Worm (Caenorhabditis elegans) whole organism, L3 larva: Measurements from ENCODE around the gene ilys-5.

ENCODE experiments used
- R02D3.7 ChIP-seq: fragments of 150-350 bp; optimal IDR thresholded peaks from 2 replicates; lab custom pipeline; 2014; ENCODE audit warnings: missing biosample characterization, missing genetic modification characterization
- ZK546.5 ChIP-seq: sonication (generic microtip); optimal IDR thresholded peaks from 2 replicates; lab custom pipeline; 2017; ENCODE audit warnings: missing biosample characterization, missing genetic modification characterization
- ama-1 ChIP-seq: fragments of 150-350 bp; optimal IDR thresholded peaks from 2 replicates; lab custom pipeline; 2018
- ceh-82 ChIP-seq: fragments of 150-350 bp; optimal IDR thresholded peaks from 2 replicates; lab custom pipeline; 2014; ENCODE audit warnings: missing biosample characterization, missing genetic modification characterization
- elt-1 ChIP-seq: fragments of 150-350 bp; optimal IDR thresholded peaks from 2 replicates; lab custom pipeline; 2014; ENCODE audit warnings: missing biosample characterization, missing genetic modification characterization
- lin-39 ChIP-seq: fragments of 150-350 bp; optimal IDR thresholded peaks from 2 replicates; lab custom pipeline; 2018; ENCODE audit warnings: missing biosample characterization, missing genetic modification reagents, missing genetic modification characterization
- nhr-11 ChIP-seq: fragments of 150-350 bp; optimal IDR thresholded peaks from 2 replicates; lab custom pipeline; 2014; ENCODE audit warnings: missing biosample characterization, missing genetic modification characterization
- nhr-23 ChIP-seq: fragments of 150-350 bp; optimal IDR thresholded peaks from 2 replicates; lab custom pipeline; 2014; ENCODE audit warnings: missing biosample characterization, missing genetic modification reagents, missing genetic modification characterization
- nhr-43 ChIP-seq: sonication (generic microtip); optimal IDR thresholded peaks from 2 replicates; lab custom pipeline; 2016; ENCODE audit warnings: mild to moderate bottlenecking, missing genetic modification characterization, missing compliant biosample characterization; ENCODE audit not compliant: poor library complexity, severe bottlenecking
- nhr-76 ChIP-seq: fragments of 150-350 bp; sonication (generic microtip); optimal IDR thresholded peaks from 5 replicates; lab custom pipeline; 2014; ENCODE audit warnings: missing biosample characterization, missing genetic modification characterization
- nhr-77 ChIP-seq: fragments of 150-350 bp; optimal IDR thresholded peaks from 2 replicates; lab custom pipeline; 2014; ENCODE audit warnings: missing biosample characterization, missing genetic modification characterization
- unc-62 ChIP-seq: fragments of 150-350 bp; sonication (generic microtip); optimal IDR thresholded peaks from 4 replicates; lab custom pipeline; 2014; ENCODE audit warnings: missing biosample characterization, missing genetic modification reagents, missing genetic modification characterization
- ztf-11 ChIP-seq: fragments of 150-350 bp; optimal IDR thresholded peaks from 2 replicates; lab custom pipeline; 2014; ENCODE audit warnings: missing biosample characterization, missing genetic modification characterization
- ztf-4 ChIP-seq: fragments of 150-350 bp; optimal IDR thresholded peaks from 2 replicates; lab custom pipeline; 2014; ENCODE audit warnings: missing biosample characterization, missing genetic modification characterization

ce11 chrX:6530046-6530445 lies 6.6 kb downstream of the ilys-5 start, which contains the start of gene ceh-60:
- TF ChIP-seq nhr-23 (tag; lab: Kevin White, UChicago) (no peak), lin-39 (tag; lab: Kevin White, UChicago) (no peak), ZK546.5 (tag; lab: Kevin White, UChicago) (no peak), unc-62 (GFP tag; lab: Kevin White, UChicago) (no peak), ztf-11 (no peak), nhr-43 (tag; lab: Kevin White, UChicago) (no peak), elt-1 (no peak), ceh-82 (no peak), nhr-11 (tag; lab: Kevin White, UChicago) (no peak), R02D3.7 (tag; lab: Kevin White, UChicago) (no peak), ama-1 (no peak), ztf-4 (tag; lab: Kevin White, UChicago) (no peak), nhr-77 (tag; lab: Kevin White, UChicago) (no peak), nhr-76 (tag; lab: Kevin White, UChicago) (no peak)
